Worm (Caenorhabditis elegans) whole organism, L1 larva: ENCODE measurements around the gene srw-59.

Source experiments
- C04F5.9 ChIP-seq: sonication (generic microtip); optimal IDR thresholded peaks from 2 replicates; lab custom pipeline; 2016; ENCODE audit warnings: missing genetic modification characterization, missing compliant biosample characterization
- C16A3.4 ChIP-seq: fragments of 150-350 bp; optimal IDR thresholded peaks from 2 replicates; lab custom pipeline; 2014; ENCODE audit warnings: missing biosample characterization, missing genetic modification characterization
- Y116A8C.19 ChIP-seq: sonication (generic microtip); optimal IDR thresholded peaks from 2 replicates; lab custom pipeline; 2016; ENCODE audit warnings: missing compliant biosample characterization, missing genetic modification characterization, borderline replicate concordance
- aha-1 ChIP-seq: fragments of 150-350 bp; optimal IDR thresholded peaks from 2 replicates; lab custom pipeline; 2014; ENCODE audit warnings: missing biosample characterization, missing genetic modification characterization
- alr-1 ChIP-seq: fragments of 200-800 bp; sonication (Bioruptor generic); optimal IDR thresholded peaks from 2 replicates; lab custom pipeline; 2018; ENCODE audit warnings: borderline replicate concordance, mild to moderate bottlenecking, missing genetic modification characterization, missing compliant biosample characterization
- ceh-8 ChIP-seq: fragments of 200-800 bp; sonication (Bioruptor generic); optimal IDR thresholded peaks from 2 replicates; lab custom pipeline; 2018; ENCODE audit warnings: mild to moderate bottlenecking, missing genetic modification characterization, moderate library complexity, missing compliant biosample characterization
- dsc-1 ChIP-seq: sonication (generic microtip); optimal IDR thresholded peaks from 2 replicates; lab custom pipeline; 2016; ENCODE audit warnings: mild to moderate bottlenecking, missing genetic modification characterization, missing compliant biosample characterization
- egl-13 ChIP-seq: sonication (generic microtip); optimal IDR thresholded peaks from 2 replicates; lab custom pipeline; 2016; ENCODE audit warnings: missing genotype, missing genetic modification reagents, missing genetic modification characterization, missing compliant biosample characterization
- elt-2 ChIP-seq: sonication (generic microtip); optimal IDR thresholded peaks from 2 replicates; lab custom pipeline; 2016; ENCODE audit warnings: missing genetic modification characterization, mild to moderate bottlenecking, inconsistent platforms, missing compliant biosample characterization, missing genetic modification reagents
- elt-3 ChIP-seq, 6 experiments: fragments of 150-350 bp in 1 of 6; sonication (generic microtip); optimal IDR thresholded peaks; 2 replicates each; lab custom pipeline; 2017 to 2018; ENCODE audit warnings: missing biosample characterization in 6 of 6, missing genetic modification characterization in 6 of 6, inconsistent platforms in 1 of 6
- ets-5 ChIP-seq: fragments of 200-800 bp; sonication (Bioruptor generic); IDR thresholded peaks from 2 replicates; pipeline ENCODE4 v1.3.6; 2022; ENCODE audit warnings: missing genetic modification characterization, missing compliant biosample characterization
- fkh-10 ChIP-seq: sonication (generic microtip); optimal IDR thresholded peaks from 2 replicates; lab custom pipeline; 2017; ENCODE audit warnings: missing biosample characterization, missing genetic modification reagents, missing genetic modification characterization
- fkh-4 ChIP-seq: sonication (generic microtip); optimal IDR thresholded peaks from 2 replicates; lab custom pipeline; 2016; ENCODE audit warnings: missing compliant biosample characterization, missing genetic modification characterization, borderline replicate concordance
- fkh-8 ChIP-seq: sonication (generic microtip); optimal IDR thresholded peaks from 2 replicates; lab custom pipeline; 2016; ENCODE audit warnings: mild to moderate bottlenecking, missing genetic modification characterization, missing compliant biosample characterization
- hlh-4 ChIP-seq: sonication (generic microtip); optimal IDR thresholded peaks from 2 replicates; lab custom pipeline; 2016; ENCODE audit warnings: mild to moderate bottlenecking, missing genetic modification characterization, missing compliant biosample characterization
- isw-1 ChIP-seq: fragments of 200-800 bp; sonication (Bioruptor generic); IDR thresholded peaks from 2 replicates; pipeline ENCODE4 v1.3.6; 2022; ENCODE audit warnings: missing genetic modification characterization, missing compliant biosample characterization
- jun-1 ChIP-seq: fragments of 150-350 bp; optimal IDR thresholded peaks from 2 replicates; lab custom pipeline; 2014; ENCODE audit warnings: missing biosample characterization, missing genetic modification reagents, missing genetic modification characterization
- lin-13 ChIP-seq: fragments of 150-350 bp; optimal IDR thresholded peaks from 2 replicates; lab custom pipeline; 2014; ENCODE audit warnings: missing biosample characterization, missing genetic modification reagents, missing genetic modification characterization
- lin-14 ChIP-seq: fragments of 200-800 bp; sonication (Bioruptor generic); optimal IDR thresholded peaks from 2 replicates; lab custom pipeline; 2018; ENCODE audit warnings: mild to moderate bottlenecking, missing genetic modification characterization, moderate library complexity, missing compliant biosample characterization
- lin-35 ChIP-seq, 2 experiments: fragments of 150-350 bp; optimal IDR thresholded peaks; 2 replicates each; lab custom pipeline; 2014; ENCODE audit warnings: missing biosample characterization in 2 of 2, missing genetic modification characterization in 2 of 2, missing genetic modification reagents in 2 of 2
- lin-39 ChIP-seq: fragments of 150-350 bp; optimal IDR thresholded peaks from 2 replicates; lab custom pipeline; 2014; ENCODE audit warnings: missing biosample characterization, missing genetic modification reagents, missing genetic modification characterization
- lsy-2 ChIP-seq, 2 experiments: fragments of 150-350 bp; optimal IDR thresholded peaks; 2 replicates each; lab custom pipeline; 2014; ENCODE audit warnings: missing biosample characterization in 2 of 2, missing genetic modification characterization in 2 of 2
- mep-1 ChIP-seq: fragments of 150-350 bp; optimal IDR thresholded peaks from 2 replicates; lab custom pipeline; 2014; ENCODE audit warnings: missing biosample characterization, missing genetic modification characterization
- nhr-28 ChIP-seq: fragments of 150-350 bp; optimal IDR thresholded peaks from 2 replicates; lab custom pipeline; 2014; ENCODE audit warnings: missing biosample characterization, missing genetic modification characterization
- nhr-47 ChIP-seq: sonication (generic microtip); optimal IDR thresholded peaks from 2 replicates; lab custom pipeline; 2016; ENCODE audit warnings: mild to moderate bottlenecking, missing genetic modification characterization, moderate library complexity, missing compliant biosample characterization
- nhr-76 ChIP-seq: sonication (generic microtip); optimal IDR thresholded peaks from 2 replicates; lab custom pipeline; 2017; ENCODE audit warnings: missing biosample characterization, missing genetic modification characterization
- nhr-85 ChIP-seq: sonication (generic microtip); peaks from one replicate; lab custom pipeline; 2016; ENCODE audit warnings: missing genetic modification characterization, inconsistent platforms, missing compliant biosample characterization
- pag-3 ChIP-seq: sonication (generic microtip); optimal IDR thresholded peaks from 2 replicates; lab custom pipeline; 2017; ENCODE audit warnings: missing genetic modification characterization, mild to moderate bottlenecking, missing compliant biosample characterization, antibody characterized with exemption, borderline replicate concordance; ENCODE audit not compliant: insufficient read depth
- pax-3 ChIP-seq: fragments of 200-800 bp; sonication (Bioruptor generic); optimal IDR thresholded peaks from 2 replicates; lab custom pipeline; 2018; ENCODE audit warnings: mild to moderate bottlenecking, missing genetic modification characterization, moderate library complexity, missing compliant biosample characterization
- pqm-1 ChIP-seq: sonication (generic microtip); optimal IDR thresholded peaks from 3 replicates; lab custom pipeline; 2017; ENCODE audit warnings: missing biosample characterization, missing genetic modification characterization
- snpc-4 ChIP-seq: fragments of 150-350 bp; optimal IDR thresholded peaks from 2 replicates; lab custom pipeline; 2014; ENCODE audit warnings: missing biosample characterization, missing genetic modification characterization
- snu-23 ChIP-seq: sonication (generic microtip); optimal IDR thresholded peaks from 2 replicates; lab custom pipeline; 2016; ENCODE audit warnings: missing genetic modification characterization, missing compliant biosample characterization
- sox-4 ChIP-seq: sonication (generic microtip); optimal IDR thresholded peaks from 2 replicates; lab custom pipeline; 2016; ENCODE audit warnings: missing genetic modification characterization, missing compliant biosample characterization
- sptf-1 ChIP-seq: fragments of 150-350 bp; optimal IDR thresholded peaks from 2 replicates; lab custom pipeline; 2014; ENCODE audit warnings: missing biosample characterization, missing genetic modification characterization
- unc-98 ChIP-seq: fragments of 200-800 bp; sonication (Bioruptor generic); IDR thresholded peaks from 2 replicates; pipeline ENCODE4 v1.3.6; 2022; ENCODE audit warnings: missing genetic modification characterization, missing compliant biosample characterization
- xbp-1 ChIP-seq: sonication (generic microtip); optimal IDR thresholded peaks from 2 replicates; lab custom pipeline; 2016; ENCODE audit warnings: missing genetic modification characterization, missing compliant biosample characterization
- zag-1 ChIP-seq: fragments of 150-350 bp; optimal IDR thresholded peaks from 2 replicates; lab custom pipeline; 2014; ENCODE audit warnings: missing biosample characterization, missing genetic modification characterization
- zip-4 ChIP-seq: fragments of 200-800 bp; sonication (Bioruptor generic); optimal IDR thresholded peaks from 2 replicates; lab custom pipeline; 2018; ENCODE audit warnings: mild to moderate bottlenecking, missing genetic modification characterization, moderate library complexity, missing compliant biosample characterization
- ztf-4 ChIP-seq: fragments of 150-350 bp; optimal IDR thresholded peaks from 2 replicates; lab custom pipeline; 2014; ENCODE audit warnings: missing biosample characterization, missing genetic modification characterization

Gene srw-59

ce11 chrV:15988074-15988473 is 37.3 kb upstream of the srw-59 start, which contains the start of gene F36G9.15:
F36G9.15 (minus strand) TSS chrV:15988174.
- TF ChIP-seq lin-14 (no peak), sox-4 (no peak), xbp-1 (tag; lab: Kevin White, UChicago) (no peak), hlh-4 (no peak), unc-98 (GFP tag; lab: Robert Waterston, UW) (no peak), isw-1 (GFP tag; lab: Robert Waterston, UW) (no peak), dsc-1 (tag; lab: Kevin White, UChicago) (no peak), fkh-10 (GFP tag; lab: Kevin White, UChicago) (no peak), elt-2 (tag; lab: Kevin White, UChicago) (no peak), C04F5.9 (tag; lab: Kevin White, UChicago) (no peak), nhr-47 (tag; lab: Kevin White, UChicago) (no peak)

- TF ChIP-seq fkh-4 (tag; lab: Kevin White, UChicago) (no peak), zip-4 (no peak), sox-4 (no peak), nhr-47 (tag; lab: Kevin White, UChicago) (no peak), lin-39 (tag; lab: Kevin White, UChicago) (no peak), C16A3.4 (tag; lab: Kevin White, UChicago) (no peak), alr-1 (tag; lab: Kevin White, UChicago) (no peak), fkh-8 (tag; lab: Kevin White, UChicago) (no peak), elt-2 (tag; lab: Kevin White, UChicago) (peak; percentile 72), Y116A8C.19 (tag; lab: Kevin White, UChicago) (no peak), elt-3 (tag; optimal IDR thresholded peaks at IDR 0.05; lab: Kevin White, UChicago) (no peak), nhr-85 (tag; lab: Kevin White, UChicago) (no peak), snpc-4 (tag; lab: Kevin White, UChicago) (peak; percentile 67), aha-1 (tag; lab: Kevin White, UChicago) (no peak), lin-35 (GFP tag; optimal IDR thresholded peaks at IDR 0.05; lab: Kevin White, UChicago) (peak in 1 of 2 experiments; percentile 12), zag-1 (tag; lab: Kevin White, UChicago) (no peak), sptf-1 (tag; lab: Kevin White, UChicago) (no peak), pax-3 (tag; lab: Kevin White, UChicago) (no peak)
- TF ChIP-seq, all 84 proteins: peak for 3
Measured at ce11 chrV:15982733-15983344, 32.0 kb upstream of the srw-59 start, which contains the start of the genes fbxa-99 and F36G9.13. fbxa-99 (minus strand) TSS chrV:15982854. F36G9.13 (plus strand) TSS chrV:15983294.

ce11 chrV:15978232-15978764 is 27.5 kb upstream of the srw-59 start, which contains the start of gene oac-20:
oac-20 (plus strand) TSS chrV:15978714.
- TF ChIP-seq elt-2 (tag; lab: Kevin White, UChicago), result peak; percentile 84
- TF ChIP-seq mep-1 (tag; lab: Kevin White, UChicago), result no peak
- TF ChIP-seq jun-1, result no peak
- no peak for TF ChIP-seq pag-3 (tag; lab: Kevin White, UChicago)

ce11 chrV:15975845-15976244 is 25.0 kb upstream of the srw-59 start, which contains the start of gene clec-232:
clec-232 (plus strand) TSS chrV:15976145.
- TF ChIP-seq ztf-4 (tag; lab: Kevin White, UChicago) (no peak), ets-5 (no peak), nhr-76 (tag; lab: Kevin White, UChicago) (no peak), lsy-2 (tag; optimal IDR thresholded peaks at IDR 0.05; lab: Kevin White, UChicago) (no peak), aha-1 (tag; lab: Kevin White, UChicago) (no peak), pqm-1 (tag; lab: Kevin White, UChicago) (no peak), fkh-4 (tag; lab: Kevin White, UChicago) (no peak), ceh-8 (GFP tag; lab: Kevin White, UChicago) (no peak), isw-1 (GFP tag; lab: Robert Waterston, UW) (no peak), lin-35 (GFP tag; optimal IDR thresholded peaks at IDR 0.05; lab: Kevin White, UChicago) (no peak), egl-13 (tag; lab: Kevin White, UChicago) (no peak), nhr-28 (tag; lab: Kevin White, UChicago) (no peak), snu-23 (GFP tag; lab: Kevin White, UChicago) (no peak), pag-3 (tag; lab: Kevin White, UChicago) (no peak), lin-13 (GFP tag; lab: Kevin White, UChicago) (no peak)
- TF ChIP-seq, all 84 proteins: peak for 0
